Worm (Caenorhabditis elegans): ENCODE measurements around the gene col-10.

The col-10 gene

ce11 chrV:9175218-9175837 is 10.2 kb upstream of the col-10 start, which contains the start of gene spas-1 (continued):
- TF ChIP-seq dpl-1 (GFP tag; optimal IDR thresholded peaks at IDR 0.05) (peak; percentile 97), fos-1 (tag; optimal IDR thresholded peaks at IDR 0.05) (peak; percentile 26), lim-7 (GFP tag; IDR thresholded peaks at IDR 0.05) (no peak), ctbp-1 (GFP tag; IDR thresholded peaks at IDR 0.05) (peak; percentile 76), zfp-2 (tag; optimal IDR thresholded peaks at IDR 0.05) (peak; percentile 37), ztf-7 (tag; optimal IDR thresholded peaks at IDR 0.05) (peak; percentile 47), nhr-102 (tag; optimal IDR thresholded peaks at IDR 0.05) (peak; percentile 92), ceh-44 (GFP tag; IDR thresholded peaks at IDR 0.05) (no peak), arid-1 (GFP tag; conservative IDR thresholded peaks at IDR 0.05) (no peak), skn-1 (tag; optimal IDR thresholded peaks at IDR 0.05) (no peak), zag-1 (tag; optimal IDR thresholded peaks at IDR 0.05) (no peak), egl-27 (tag; optimal IDR thresholded peaks at IDR 0.05) (no peak), set-16 (GFP tag; IDR thresholded peaks at IDR 0.05) (no peak), ceh-28 (tag; optimal IDR thresholded peaks at IDR 0.05) (no peak), lir-3 (tag; optimal IDR thresholded peaks at IDR 0.05) (no peak), hlh-11 (tag; optimal IDR thresholded peaks at IDR 0.05) (peak; percentile 80), php-3 (GFP tag; IDR thresholded peaks at IDR 0.05) (no peak), zip-11 (GFP tag; IDR thresholded peaks at IDR 0.05) (no peak), sdz-12 (GFP tag; optimal IDR thresholded peaks at IDR 0.05) (no peak), duxl-1 (tag; optimal IDR thresholded peaks at IDR 0.05; ENCODE audit: poor library complexity) (peak; percentile 68)

DNA sequence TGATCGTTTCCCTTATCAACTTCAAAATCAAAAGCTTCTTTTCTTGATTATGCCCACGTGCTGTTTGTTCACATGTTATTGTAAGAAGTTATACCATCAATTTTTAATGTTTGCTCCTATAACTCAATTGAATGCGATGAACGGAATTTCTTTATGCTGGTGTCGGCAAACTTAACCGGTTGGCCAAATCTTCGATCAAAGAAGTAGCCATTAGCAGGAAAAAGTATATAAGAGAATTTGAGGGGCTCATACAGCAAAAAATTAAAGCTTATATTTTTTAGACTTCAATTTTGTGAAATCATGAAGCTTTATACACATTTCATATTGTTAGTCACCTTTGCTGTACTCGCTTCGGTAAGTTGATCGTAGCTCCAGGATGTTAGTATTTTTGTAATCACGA is 8.7 kb upstream of the col-10 start, which contains the start of gene pqn-16:
Gene pqn-16 (plus strand): TSS at position 301 of the 400 bp plus-strand sequence.
- TF ChIP-seq dmd-9 (GFP tag; IDR thresholded peaks at IDR 0.05): no peak
- TF ChIP-seq daf-16 (GFP tag; optimal IDR thresholded peaks at IDR 0.05): no peak
- peak; percentile 26 for TF ChIP-seq daf-16 (tag; optimal IDR thresholded peaks at IDR 0.05)
- no peak for TF ChIP-seq nhr-25 (tag; optimal IDR thresholded peaks at IDR 0.05; ENCODE audit: borderline replicate concordance, insufficient read depth)
- TF ChIP-seq madf-9 (GFP tag; conservative IDR thresholded peaks at IDR 0.05): no peak
- no peak for TF ChIP-seq mep-1 (tag; optimal IDR thresholded peaks at IDR 0.05)

DNA sequence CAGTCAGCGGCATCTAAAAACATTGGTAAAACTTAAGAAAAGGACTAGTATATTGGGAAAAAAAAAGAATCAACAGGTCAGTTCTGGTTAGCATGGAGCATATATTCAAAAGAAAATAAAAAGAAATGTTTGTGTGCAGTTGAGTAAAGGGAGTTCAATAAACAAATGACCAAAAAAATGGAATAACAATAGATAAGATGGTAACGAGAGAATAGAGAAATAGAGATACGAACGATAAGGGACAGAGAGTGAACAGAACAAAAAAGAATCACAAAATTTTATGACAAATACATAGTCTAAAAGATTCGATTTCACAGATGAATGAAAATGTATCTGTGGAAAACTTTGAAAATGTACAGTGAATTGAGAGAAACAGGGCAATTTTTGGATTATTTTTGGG is 7.9 kb upstream of the col-10 start, which contains the start of gene gad-3:
Gene gad-3 (minus strand): TSS at position 17 of the 400 bp plus-strand sequence.
- TF ChIP-seq nhr-77 (tag; optimal IDR thresholded peaks at IDR 0.05) (peak; percentile 61), ZK546.5 (tag; optimal IDR thresholded peaks at IDR 0.05) (no peak), egl-27 (tag; optimal IDR thresholded peaks at IDR 0.05) (no peak), hlh-11 (tag; optimal IDR thresholded peaks at IDR 0.05) (peak; percentile 28), nhr-6 (tag; optimal IDR thresholded peaks at IDR 0.05) (no peak), nhr-28 (tag; optimal IDR thresholded peaks at IDR 0.05) (peak; percentile 68), dve-1 (tag; optimal IDR thresholded peaks at IDR 0.05; ENCODE audit: insufficient read depth) (peak; percentile 59), nhr-10 (tag; optimal IDR thresholded peaks at IDR 0.05) (no peak), lin-13 (GFP tag; optimal IDR thresholded peaks at IDR 0.05) (no peak), daf-16 (GFP tag; optimal IDR thresholded peaks at IDR 0.05) (no peak), daf-16 (tag; optimal IDR thresholded peaks at IDR 0.05) (peak; percentile 92), nhr-48 (tag; optimal IDR thresholded peaks at IDR 0.05) (no peak), pqm-1 (tag; optimal IDR thresholded peaks at IDR 0.05) (peak; percentile 29), dmd-6 (GFP tag; IDR thresholded peaks at IDR 0.05) (peak; percentile 18; the same call in 1 of the 2 replicates)

DNA sequence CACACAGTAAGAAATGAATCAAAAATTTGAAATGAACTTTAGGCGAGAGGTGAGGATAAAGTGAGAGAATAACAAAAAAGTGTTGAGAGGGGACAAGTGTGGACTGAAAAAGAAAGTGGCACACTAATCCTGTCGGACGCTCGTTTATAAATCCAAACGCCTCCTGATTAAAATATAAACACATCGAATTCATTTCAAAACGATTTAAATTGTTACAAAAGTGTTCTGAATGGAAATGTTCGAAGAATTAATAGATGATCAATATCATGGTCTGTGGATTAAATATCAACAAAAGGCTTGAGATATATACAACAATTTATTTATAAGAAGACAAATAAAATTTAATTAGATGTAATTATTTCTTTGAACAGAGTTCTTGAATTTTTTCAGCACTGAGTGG is 3.0 kb upstream of the col-10 start, which contains the start of gene B0222.11:
Gene B0222.11 (minus strand): TSS at position 101 of the 400 bp plus-strand sequence.
- TF ChIP-seq rbr-2 (tag; optimal IDR thresholded peaks at IDR 0.05) (no peak), Y5F2A.4 (GFP tag; optimal IDR thresholded peaks at IDR 0.05) (no peak), skn-1 (tag; optimal IDR thresholded peaks at IDR 0.05) (no peak), mxl-2 (GFP tag; conservative IDR thresholded peaks at IDR 0.05) (no peak), arid-1 (GFP tag; conservative IDR thresholded peaks at IDR 0.05) (no peak), zip-11 (GFP tag; IDR thresholded peaks at IDR 0.05) (no peak), lin-38 (GFP tag; IDR thresholded peaks at IDR 0.05) (no peak), daf-16 (GFP tag; optimal IDR thresholded peaks at IDR 0.05) (no peak), daf-16 (tag; optimal IDR thresholded peaks at IDR 0.05) (no peak), fos-1 (tag; optimal IDR thresholded peaks at IDR 0.05) (no peak), T26A8.4 (GFP tag; IDR thresholded peaks at IDR 0.05) (no peak), ctbp-1 (GFP tag; IDR thresholded peaks at IDR 0.05) (no peak), aly-2 (tag; optimal IDR thresholded peaks at IDR 0.05) (no peak), dpl-1 (GFP tag; optimal IDR thresholded peaks at IDR 0.05) (no peak), ces-1 (GFP tag; optimal IDR thresholded peaks at IDR 0.05) (no peak), hif-1 (tag; optimal IDR thresholded peaks at IDR 0.05) (no peak), snpc-4 (tag; optimal IDR thresholded peaks at IDR 0.05) (no peak)
